Worm (Caenorhabditis elegans) whole organism, mixed stage, embryonic: ENCODE results near the gene ZK637.14.

Experiments
- M03D4.4 ChIP-seq: sonication (generic microtip); optimal IDR thresholded peaks from 2 replicates; lab custom pipeline; 2017; ENCODE audit warnings: mild to moderate bottlenecking, missing genetic modification characterization, missing compliant biosample characterization
- bed-3 ChIP-seq: fragments of 200-800 bp; sonication (Bioruptor generic); optimal IDR thresholded peaks from 3 replicates; lab custom pipeline; 2018; ENCODE audit warnings: mild to moderate bottlenecking, missing genetic modification characterization, moderate library complexity, missing compliant biosample characterization
- blmp-1 ChIP-seq: fragments of 150-350 bp; optimal IDR thresholded peaks from 2 replicates; lab custom pipeline; 2014; ENCODE audit warnings: missing biosample characterization, missing genetic modification characterization
- ceh-39 ChIP-seq: fragments of 150-350 bp; optimal IDR thresholded peaks from 2 replicates; lab custom pipeline; 2014; ENCODE audit warnings: missing biosample characterization, missing genetic modification characterization
- ceh-43 ChIP-seq: fragments of 200-800 bp; sonication (Bioruptor generic); optimal IDR thresholded peaks from 2 replicates; lab custom pipeline; 2018; ENCODE audit warnings: mild to moderate bottlenecking, missing genetic modification characterization, moderate library complexity, missing compliant biosample characterization
- ceh-83 ChIP-seq: fragments of 200-800 bp; sonication (Bioruptor generic); optimal IDR thresholded peaks from 2 replicates; lab custom pipeline; 2018; ENCODE audit warnings: mild to moderate bottlenecking, missing genetic modification characterization, missing compliant biosample characterization
- ces-1 ChIP-seq: fragments of 150-350 bp; optimal IDR thresholded peaks from 2 replicates; lab custom pipeline; 2014; ENCODE audit warnings: missing biosample characterization, missing genetic modification reagents, missing genetic modification characterization
- cnd-1 ChIP-seq: fragments of 200-800 bp; sonication (Bioruptor generic); optimal IDR thresholded peaks from 2 replicates; lab custom pipeline; 2018; ENCODE audit warnings: mild to moderate bottlenecking, missing genetic modification characterization, missing compliant biosample characterization
- drap-1 ChIP-seq: fragments of 200-800 bp; sonication (Bioruptor generic); optimal IDR thresholded peaks from 3 replicates; lab custom pipeline; 2018; ENCODE audit warnings: mild to moderate bottlenecking, missing genetic modification characterization, missing compliant biosample characterization
- elt-1 ChIP-seq: sonication (generic microtip); optimal IDR thresholded peaks from 2 replicates; lab custom pipeline; 2017; ENCODE audit warnings: missing genetic modification characterization, mild to moderate bottlenecking, missing compliant biosample characterization, antibody characterized with exemption, moderate library complexity, borderline replicate concordance; ENCODE audit not compliant: insufficient read depth
- elt-3 ChIP-seq: fragments of 150-350 bp; optimal IDR thresholded peaks from 2 replicates; lab custom pipeline; 2014; ENCODE audit warnings: missing biosample characterization, missing genetic modification characterization
- flh-1 ChIP-seq: fragments of 200-800 bp; sonication (Bioruptor generic); optimal IDR thresholded peaks from 2 replicates; lab custom pipeline; 2018; ENCODE audit warnings: mild to moderate bottlenecking, missing genetic modification characterization, moderate library complexity, missing compliant biosample characterization
- ham-2 ChIP-seq: fragments of 200-800 bp; sonication (Bioruptor generic); optimal IDR thresholded peaks from 2 replicates; lab custom pipeline; 2018; ENCODE audit warnings: mild to moderate bottlenecking, missing genetic modification characterization, missing compliant biosample characterization
- hlh-1 ChIP-seq: fragments of 150-350 bp; optimal IDR thresholded peaks from 2 replicates; lab custom pipeline; 2014; ENCODE audit warnings: missing biosample characterization, missing genetic modification reagents, missing genetic modification characterization
- lin-13 ChIP-seq: fragments of 150-350 bp; optimal IDR thresholded peaks from 2 replicates; lab custom pipeline; 2014; ENCODE audit warnings: missing biosample characterization, missing genetic modification characterization
- lin-32 ChIP-seq: fragments of 200-800 bp; sonication (Bioruptor generic); optimal IDR thresholded peaks from 2 replicates; lab custom pipeline; 2018; ENCODE audit warnings: mild to moderate bottlenecking, missing genetic modification characterization, missing compliant biosample characterization
- lsy-2 ChIP-seq: fragments of 150-350 bp; optimal IDR thresholded peaks from 2 replicates; lab custom pipeline; 2014; ENCODE audit warnings: missing biosample characterization, missing genetic modification characterization
- mab-5 ChIP-seq: fragments of 150-350 bp; optimal IDR thresholded peaks from 2 replicates; lab custom pipeline; 2014; ENCODE audit warnings: missing biosample characterization, missing genetic modification characterization
- mep-1 ChIP-seq: fragments of 150-350 bp; optimal IDR thresholded peaks from 2 replicates; lab custom pipeline; 2017; ENCODE audit warnings: missing biosample characterization, missing genetic modification reagents, missing genetic modification characterization, inconsistent platforms
- mls-2 ChIP-seq: sonication (generic microtip); optimal IDR thresholded peaks from 2 replicates; lab custom pipeline; 2016; ENCODE audit warnings: mild to moderate bottlenecking, missing genetic modification characterization, moderate library complexity, missing compliant biosample characterization
- nhr-12 ChIP-seq: fragments of 150-350 bp; optimal IDR thresholded peaks from 2 replicates; lab custom pipeline; 2014; ENCODE audit warnings: missing biosample characterization, missing genetic modification characterization
- nhr-2 ChIP-seq: fragments of 150-350 bp; optimal IDR thresholded peaks from 2 replicates; lab custom pipeline; 2014; ENCODE audit warnings: missing biosample characterization, missing genetic modification characterization
- nhr-237 ChIP-seq: fragments of 150-350 bp; optimal IDR thresholded peaks from 2 replicates; lab custom pipeline; 2014; ENCODE audit warnings: missing biosample characterization, missing genetic modification characterization
- nhr-28 ChIP-seq: fragments of 150-350 bp; optimal IDR thresholded peaks from 2 replicates; lab custom pipeline; 2014; ENCODE audit warnings: missing biosample characterization, missing genetic modification characterization
- nhr-76 ChIP-seq: sonication (generic microtip); optimal IDR thresholded peaks from 2 replicates; lab custom pipeline; 2017; ENCODE audit warnings: missing biosample characterization, missing genetic modification characterization
- pha-4 ChIP-seq: fragments of 150-350 bp; optimal IDR thresholded peaks from 2 replicates; lab custom pipeline; 2018; ENCODE audit warnings: missing biosample characterization, missing genetic modification reagents, missing genetic modification characterization
- sem-2 ChIP-seq: fragments of 200-800 bp; sonication (Bioruptor generic); optimal IDR thresholded peaks from 2 replicates; lab custom pipeline; 2018; ENCODE audit warnings: mild to moderate bottlenecking, missing genetic modification characterization, missing compliant biosample characterization
- snpc-4 ChIP-seq: fragments of 150-350 bp; optimal IDR thresholded peaks from 2 replicates; lab custom pipeline; 2014; ENCODE audit warnings: missing biosample characterization, missing genetic modification characterization
- sptf-1 ChIP-seq: sonication (generic microtip); optimal IDR thresholded peaks from 2 replicates; lab custom pipeline; 2017; ENCODE audit warnings: mild to moderate bottlenecking, missing genetic modification characterization, moderate library complexity, missing compliant biosample characterization
- tbx-8 ChIP-seq: fragments of 200-800 bp; sonication (Bioruptor generic); optimal IDR thresholded peaks from 2 replicates; lab custom pipeline; 2018; ENCODE audit warnings: mild to moderate bottlenecking, missing genetic modification characterization, moderate library complexity, missing compliant biosample characterization
- unc-120 ChIP-seq: sonication (generic microtip); optimal IDR thresholded peaks from 2 replicates; lab custom pipeline; 2017; ENCODE audit warnings: missing genetic modification characterization, missing compliant biosample characterization; ENCODE audit not compliant: poor library complexity, severe bottlenecking
- unc-39 ChIP-seq: fragments of 150-350 bp; optimal IDR thresholded peaks from 2 replicates; lab custom pipeline; 2014; ENCODE audit warnings: missing biosample characterization, missing genetic modification characterization
- unc-62 ChIP-seq: fragments of 150-350 bp; optimal IDR thresholded peaks from 2 replicates; lab custom pipeline; 2014; ENCODE audit warnings: missing biosample characterization, missing genetic modification reagents, missing genetic modification characterization
- zip-8 ChIP-seq: fragments of 150-350 bp; optimal IDR thresholded peaks from 2 replicates; lab custom pipeline; 2014; ENCODE audit warnings: missing biosample characterization, missing genetic modification characterization
- ztf-11 ChIP-seq: fragments of 150-350 bp; optimal IDR thresholded peaks from 2 replicates; lab custom pipeline; 2014; ENCODE audit warnings: missing biosample characterization, missing genetic modification characterization

Gene ZK637.14

ce11 chrIII:8873990-8874668 lies 14.8 kb downstream of the ZK637.14 start:
- TF ChIP-seq unc-39 (peak; percentile 22), unc-62 (GFP tag; lab: Kevin White, UChicago) (peak; percentile 91), drap-1 (GFP tag; lab: Kevin White, UChicago) (peak; percentile 74), hlh-1 (tag; lab: Kevin White, UChicago) (peak; percentile 69), elt-3 (no peak), nhr-12 (tag; lab: Kevin White, UChicago) (peak; percentile 67), ztf-11 (peak; percentile 57), blmp-1 (tag; lab: Kevin White, UChicago) (no peak), M03D4.4 (tag; lab: Kevin White, UChicago) (peak; percentile 60), snpc-4 (tag; lab: Kevin White, UChicago) (no peak), nhr-237 (peak; percentile 19), bed-3 (GFP tag; lab: Kevin White, UChicago) (no peak), zip-8 (tag; lab: Kevin White, UChicago) (no peak), lin-13 (peak; percentile 2), lsy-2 (tag; lab: Kevin White, UChicago) (peak; percentile 33), ceh-43 (GFP tag; lab: Kevin White, UChicago) (peak; percentile 23), ceh-83 (GFP tag; lab: Kevin White, UChicago) (no peak), tbx-8 (GFP tag; lab: Kevin White, UChicago) (peak; percentile 71), mab-5 (tag; lab: Kevin White, UChicago) (no peak), mls-2 (tag; lab: Kevin White, UChicago) (peak; percentile 85), nhr-76 (tag; lab: Kevin White, UChicago) (no peak), lin-32 (GFP tag; lab: Kevin White, UChicago) (peak; percentile 85), pha-4 (tag; lab: Kevin White, UChicago) (peak; percentile 20), mep-1 (tag; lab: Kevin White, UChicago) (peak; percentile 87), ceh-39 (tag; lab: Kevin White, UChicago) (peak; percentile 42), cnd-1 (tag; lab: Kevin White, UChicago) (peak; percentile 78), unc-120 (peak; percentile 100), elt-1 (tag; lab: Kevin White, UChicago) (no peak), sptf-1 (tag; lab: Kevin White, UChicago) (peak; percentile 60), nhr-2 (peak; percentile 21), ces-1 (GFP tag; lab: Kevin White, UChicago) (peak; percentile 23), sem-2 (GFP tag; lab: Kevin White, UChicago) (no peak), nhr-28 (no peak), flh-1 (peak; percentile 34), ham-2 (GFP tag; lab: Kevin White, UChicago) (no peak)

- peak; percentile 85 for TF ChIP-seq cnd-1 (tag; lab: Kevin White, UChicago)
- no peak for TF ChIP-seq ceh-43 (GFP tag; lab: Kevin White, UChicago)
- no peak for TF ChIP-seq snpc-4 (tag; lab: Kevin White, UChicago)
- no peak for TF ChIP-seq ceh-39 (tag; lab: Kevin White, UChicago)
- TF ChIP-seq pha-4 (tag; lab: Kevin White, UChicago) = no peak
- TF ChIP-seq zip-8 (tag; lab: Kevin White, UChicago) = no peak
- TF ChIP-seq mls-2 (tag; lab: Kevin White, UChicago) = peak; percentile 68
- TF ChIP-seq lin-32 (GFP tag; lab: Kevin White, UChicago) = no peak
- TF ChIP-seq elt-1 (tag; lab: Kevin White, UChicago) = no peak
- TF ChIP-seq nhr-28 = no peak
- no peak for TF ChIP-seq nhr-12 (tag; lab: Kevin White, UChicago)
- peak; percentile 26 for TF ChIP-seq lin-13
- TF ChIP-seq mab-5 (tag; lab: Kevin White, UChicago) = no peak
- TF ChIP-seq unc-62 (GFP tag; lab: Kevin White, UChicago) = peak; percentile 14
- TF ChIP-seq ces-1 (GFP tag; lab: Kevin White, UChicago) = peak; percentile 87
- no peak for TF ChIP-seq ceh-83 (GFP tag; lab: Kevin White, UChicago)
- no peak for TF ChIP-seq sptf-1 (tag; lab: Kevin White, UChicago)
- no peak for TF ChIP-seq nhr-2
- TF ChIP-seq ham-2 (GFP tag; lab: Kevin White, UChicago) = peak; percentile 55
- no peak for TF ChIP-seq flh-1
- TF ChIP-seq unc-39 = no peak
These were observed 15.9 kb downstream of the ZK637.14 start for ce11 chrIII:8873045-8873457.
